Fruit fly (Drosophila melanogaster): ENCODE measurements around the gene Gmppb.

Gene Gmppb

dm6 chr3R:4831197-4831596 lies 20.0 kb downstream of the Gmppb start, which contains the start of gene CG14659:
TSS of gene CG14659 (minus strand) at chr3R:4831297.
- no peak for TF ChIP-seq CG8478 (optimal IDR thresholded peaks at IDR 0.05)
- no peak for TF ChIP-seq EcR (GFP tag; optimal IDR thresholded peaks at IDR 0.05)
- no peak for TF ChIP-seq usp (GFP tag; optimal IDR thresholded peaks at IDR 0.05)
- no peak for TF ChIP-seq pan (optimal IDR thresholded peaks at IDR 0.05)
- no peak for TF ChIP-seq psq (optimal IDR thresholded peaks at IDR 0.05)
- TF ChIP-seq Dll (optimal IDR thresholded peaks at IDR 0.05): no peak

dm6 chr3R:4833636-4834035 lies 22.4 kb downstream of the Gmppb start:
- TF ChIP-seq CG8478 (optimal IDR thresholded peaks at IDR 0.05) (no peak), Dll (optimal IDR thresholded peaks at IDR 0.05) (no peak), psq (optimal IDR thresholded peaks at IDR 0.05) (no peak), EcR (GFP tag; optimal IDR thresholded peaks at IDR 0.05) (no peak), pan (optimal IDR thresholded peaks at IDR 0.05) (no peak), usp (GFP tag; optimal IDR thresholded peaks at IDR 0.05) (no peak)

dm6 chr3R:4835315-4835714 lies 24.1 kb downstream of the Gmppb start:
- TF ChIP-seq usp (GFP tag; optimal IDR thresholded peaks at IDR 0.05): no peak
- TF ChIP-seq psq (optimal IDR thresholded peaks at IDR 0.05): no peak
- TF ChIP-seq CG8478 (optimal IDR thresholded peaks at IDR 0.05): peak; percentile 88
- TF ChIP-seq EcR (GFP tag; optimal IDR thresholded peaks at IDR 0.05): no peak

dm6 chr3R:4840757-4841156 lies 29.5 kb downstream of the Gmppb start:
- TF ChIP-seq Dll (optimal IDR thresholded peaks at IDR 0.05) (no peak), psq (optimal IDR thresholded peaks at IDR 0.05) (no peak)

- TF ChIP-seq CG8478 (optimal IDR thresholded peaks at IDR 0.05): no peak
- TF ChIP-seq EcR (GFP tag; optimal IDR thresholded peaks at IDR 0.05): no peak
- TF ChIP-seq psq (optimal IDR thresholded peaks at IDR 0.05): no peak
- no peak for TF ChIP-seq usp (GFP tag; optimal IDR thresholded peaks at IDR 0.05)
- peak; percentile 5 for TF ChIP-seq Dll (optimal IDR thresholded peaks at IDR 0.05)
These were observed 31.7 kb downstream of the Gmppb start for dm6 chr3R:4842958-4843357.

dm6 chr3R:4845353-4845752 lies 34.1 kb downstream of the Gmppb start:
- TF ChIP-seq Dll (optimal IDR thresholded peaks at IDR 0.05) (no peak), pan (optimal IDR thresholded peaks at IDR 0.05) (no peak), CG8478 (optimal IDR thresholded peaks at IDR 0.05) (no peak), usp (GFP tag; optimal IDR thresholded peaks at IDR 0.05) (no peak), EcR (GFP tag; optimal IDR thresholded peaks at IDR 0.05) (no peak), psq (optimal IDR thresholded peaks at IDR 0.05) (no peak)

- no peak for TF ChIP-seq pan (optimal IDR thresholded peaks at IDR 0.05)
- no peak for TF ChIP-seq CG8478 (optimal IDR thresholded peaks at IDR 0.05)
- TF ChIP-seq Dll (optimal IDR thresholded peaks at IDR 0.05): no peak
- no peak for TF ChIP-seq psq (optimal IDR thresholded peaks at IDR 0.05)
- no peak for TF ChIP-seq EcR (GFP tag; optimal IDR thresholded peaks at IDR 0.05)
- TF ChIP-seq usp (GFP tag; optimal IDR thresholded peaks at IDR 0.05): no peak
These were observed 35.0 kb downstream of the Gmppb start for dm6 chr3R:4846194-4846593.

- TF ChIP-seq EcR (GFP tag; optimal IDR thresholded peaks at IDR 0.05) (no peak), pan (optimal IDR thresholded peaks at IDR 0.05) (no peak), usp (GFP tag; optimal IDR thresholded peaks at IDR 0.05) (no peak)
These were observed 35.5 kb downstream of the Gmppb start for dm6 chr3R:4846787-4847186.

dm6 chr3R:4847388-4847787 lies 36.1 kb downstream of the Gmppb start:
- no peak for TF ChIP-seq EcR (GFP tag; optimal IDR thresholded peaks at IDR 0.05)
- no peak for TF ChIP-seq Dll (optimal IDR thresholded peaks at IDR 0.05)
- TF ChIP-seq usp (GFP tag; optimal IDR thresholded peaks at IDR 0.05): no peak
- no peak for TF ChIP-seq pan (optimal IDR thresholded peaks at IDR 0.05)
- no peak for TF ChIP-seq psq (optimal IDR thresholded peaks at IDR 0.05)
- TF ChIP-seq CG8478 (optimal IDR thresholded peaks at IDR 0.05): no peak

- TF ChIP-seq EcR (GFP tag; optimal IDR thresholded peaks at IDR 0.05) (no peak), pan (optimal IDR thresholded peaks at IDR 0.05) (no peak), psq (optimal IDR thresholded peaks at IDR 0.05) (no peak), CG8478 (optimal IDR thresholded peaks at IDR 0.05) (no peak), usp (GFP tag; optimal IDR thresholded peaks at IDR 0.05) (no peak), Dll (optimal IDR thresholded peaks at IDR 0.05) (no peak)
These were observed 37.9 kb downstream of the Gmppb start for dm6 chr3R:4849035-4849656.

- TF ChIP-seq psq (optimal IDR thresholded peaks at IDR 0.05) (no peak), EcR (GFP tag; optimal IDR thresholded peaks at IDR 0.05) (no peak), CG8478 (optimal IDR thresholded peaks at IDR 0.05) (peak; percentile 99), usp (GFP tag; optimal IDR thresholded peaks at IDR 0.05) (no peak), Dll (optimal IDR thresholded peaks at IDR 0.05) (peak; percentile 65), pan (optimal IDR thresholded peaks at IDR 0.05) (no peak)
These were observed 41.2 kb downstream of the Gmppb start, which contains the start of gene opa for dm6 chr3R:4852373-4852860. TSS of gene opa (plus strand) at chr3R:4852813.

- TF ChIP-seq usp (GFP tag; optimal IDR thresholded peaks at IDR 0.05) (no peak), EcR (GFP tag; optimal IDR thresholded peaks at IDR 0.05) (no peak), pan (optimal IDR thresholded peaks at IDR 0.05) (no peak), CG8478 (optimal IDR thresholded peaks at IDR 0.05) (no peak), psq (optimal IDR thresholded peaks at IDR 0.05) (no peak), Dll (optimal IDR thresholded peaks at IDR 0.05) (no peak)
These were observed 42.3 kb downstream of the Gmppb start for dm6 chr3R:4853504-4853903.

- no peak for TF ChIP-seq CG8478 (optimal IDR thresholded peaks at IDR 0.05)
- TF ChIP-seq pan (optimal IDR thresholded peaks at IDR 0.05): no peak
- TF ChIP-seq Dll (optimal IDR thresholded peaks at IDR 0.05): no peak
- TF ChIP-seq psq (optimal IDR thresholded peaks at IDR 0.05): no peak
- TF ChIP-seq EcR (GFP tag; optimal IDR thresholded peaks at IDR 0.05): no peak
- TF ChIP-seq usp (GFP tag; optimal IDR thresholded peaks at IDR 0.05): no peak
These were observed 43.0 kb downstream of the Gmppb start for dm6 chr3R:4854216-4854615.
